Fruit fly (Drosophila melanogaster) whole organism, embryonic: Measurements from ENCODE around the gene Nak.

ENCODE experiments used
- ATbp ChIP-seq: fragments of 200-800 bp; sonication (Bioruptor generic); optimal IDR thresholded peaks from 2 replicates; lab custom pipeline; 2017; ENCODE audit warnings: missing biosample characterization, mild to moderate bottlenecking, missing genetic modification characterization, missing genetic modification reagents
- B-H1 ChIP-seq: fragments of 200-800 bp; sonication (Bioruptor generic); IDR thresholded peaks from 3 replicates; pipeline ENCODE4 v1.3.6; 2022; ENCODE audit warnings: missing biosample characterization, missing genetic modification characterization
- B-H2 ChIP-seq: fragments of 200-800 bp; sonication (Bioruptor generic); optimal IDR thresholded peaks from 2 replicates; lab custom pipeline; 2018; ENCODE audit warnings: missing biosample characterization, mild to moderate bottlenecking, missing genetic modification characterization
- Bgb ChIP-seq: fragments of 200-800 bp; sonication (Bioruptor generic); IDR thresholded peaks from 2 replicates; pipeline ENCODE4 v1.3.6; 2022; ENCODE audit warnings: missing biosample characterization, missing genetic modification characterization; ENCODE audit not compliant: partially characterized antibody
- CG14050 ChIP-seq: fragments of 200-800 bp; sonication (Bioruptor generic); IDR thresholded peaks from 3 replicates; pipeline ENCODE4 v1.3.6; 2022; ENCODE audit warnings: missing biosample characterization, missing genetic modification characterization
- CG15269 ChIP-seq: fragments of 200-800 bp; sonication (Bioruptor generic); optimal IDR thresholded peaks from 2 replicates; lab custom pipeline; 2018; ENCODE audit warnings: missing biosample characterization, mild to moderate bottlenecking, missing genetic modification characterization, moderate library complexity
- CG17359 ChIP-seq: fragments of 200-800 bp; sonication (Bioruptor generic); optimal IDR thresholded peaks from 3 replicates; lab custom pipeline; 2018; ENCODE audit warnings: missing biosample characterization, mild to moderate bottlenecking, missing genetic modification characterization, moderate library complexity
- CG17829 ChIP-seq: fragments of 200-800 bp; optimal IDR thresholded peaks from 2 replicates; lab custom pipeline; 2019; ENCODE audit warnings: missing biosample characterization, mild to moderate bottlenecking, missing genetic modification characterization, moderate library complexity
- CG18262 ChIP-seq: fragments of 200-800 bp; optimal IDR thresholded peaks from 3 replicates; lab custom pipeline; 2019; ENCODE audit warnings: missing biosample characterization, mild to moderate bottlenecking, missing genetic modification characterization, moderate library complexity
- CG2712 ChIP-seq: fragments of 200-800 bp; optimal IDR thresholded peaks from 3 replicates; lab custom pipeline; 2019; ENCODE audit warnings: missing biosample characterization, mild to moderate bottlenecking, missing genetic modification characterization, moderate library complexity
- CG3407 ChIP-seq: fragments of 200-800 bp; sonication (Bioruptor generic); optimal IDR thresholded peaks from 2 replicates; lab custom pipeline; 2018; ENCODE audit warnings: missing biosample characterization, mild to moderate bottlenecking, missing genetic modification characterization
- CG4328 ChIP-seq: fragments of 200-800 bp; sonication (Bioruptor generic); optimal IDR thresholded peaks from 3 replicates; lab custom pipeline; 2017; ENCODE audit warnings: missing biosample characterization, missing genetic modification reagents, missing genetic modification characterization
- CG5245 ChIP-seq: fragments of 200-800 bp; sonication (Bioruptor generic); optimal IDR thresholded peaks from 3 replicates; lab custom pipeline; 2016; ENCODE audit warnings: missing biosample characterization, missing genetic modification characterization
- CG6689 ChIP-seq: fragments of 200-800 bp; sonication (Bioruptor generic); IDR thresholded peaks from 2 replicates; pipeline ENCODE4 v1.3.6; 2022; ENCODE audit warnings: missing biosample characterization, missing genetic modification characterization
- CG7372 ChIP-seq: fragments of 200-800 bp; sonication (Bioruptor generic); IDR thresholded peaks from 2 replicates; pipeline ENCODE4 v1.3.6; 2022; ENCODE audit warnings: missing biosample characterization, missing genetic modification characterization
- CG7839 ChIP-seq: fragments of 200-800 bp; sonication (Bioruptor generic); optimal IDR thresholded peaks from 3 replicates; lab custom pipeline; 2018; ENCODE audit warnings: missing biosample characterization, mild to moderate bottlenecking, missing genetic modification characterization, moderate library complexity
- CG7928 ChIP-seq: fragments of 200-800 bp; sonication (Bioruptor generic); optimal IDR thresholded peaks from 2 replicates; lab custom pipeline; 2017; ENCODE audit warnings: missing biosample characterization, mild to moderate bottlenecking, missing genetic modification characterization
- CG8290 ChIP-seq, 3 experiments: fragments of 200-800 bp; sonication (Bioruptor generic); optimal IDR thresholded peaks; 2 replicates each; lab custom pipeline; 2016 to 2019; ENCODE audit warnings: missing biosample characterization in 3 of 3, missing genetic modification characterization in 3 of 3, mild to moderate bottlenecking in 2 of 3, moderate library complexity in 1 of 3
- CG9215 ChIP-seq: fragments of 200-800 bp; sonication (Bioruptor generic); IDR thresholded peaks from 2 replicates; pipeline ENCODE4 v1.3.6; 2022; ENCODE audit warnings: missing biosample characterization, missing genetic modification characterization
- Fer3 ChIP-seq: fragments of 200-800 bp; sonication (Bioruptor generic); optimal IDR thresholded peaks from 2 replicates; lab custom pipeline; 2018; ENCODE audit warnings: missing biosample characterization, mild to moderate bottlenecking, missing genetic modification characterization, moderate library complexity
- Gug ChIP-seq: fragments of 200-800 bp; sonication (Bioruptor generic); IDR thresholded peaks from 4 replicates; pipeline ENCODE4 v1.3.6; 2022; ENCODE audit warnings: missing biosample characterization, missing genetic modification characterization
- Hey ChIP-seq: fragments of 200-800 bp; sonication (Bioruptor generic); optimal IDR thresholded peaks from 3 replicates; lab custom pipeline; 2018; ENCODE audit warnings: missing biosample characterization, mild to moderate bottlenecking, missing genetic modification characterization
- Kr ChIP-seq: fragments of 200-800 bp; sonication (Bioruptor generic); optimal IDR thresholded peaks from 2 replicates; lab custom pipeline; 2017; ENCODE audit warnings: missing biosample characterization, mild to moderate bottlenecking, missing genetic modification characterization
- MTF-1 ChIP-seq: fragments of 200-800 bp; sonication (Bioruptor generic); optimal IDR thresholded peaks from 2 replicates; lab custom pipeline; 2018; ENCODE audit warnings: missing biosample characterization, mild to moderate bottlenecking, missing genetic modification characterization, borderline replicate concordance
- NC2β ChIP-seq: fragments of 200-800 bp; sonication (Bioruptor generic); optimal IDR thresholded peaks from 2 replicates; lab custom pipeline; 2016; ENCODE audit warnings: missing biosample characterization, missing genetic modification characterization
- Nf-YB ChIP-seq: fragments of 200-800 bp; sonication (Bioruptor generic); optimal IDR thresholded peaks from 3 replicates; lab custom pipeline; 2019; ENCODE audit warnings: missing biosample characterization, mild to moderate bottlenecking, missing genetic modification characterization, moderate library complexity
- Oaz ChIP-seq: fragments of 200-800 bp; sonication (Bioruptor generic); IDR thresholded peaks from 2 replicates; pipeline ENCODE4 v1.3.6; 2022; ENCODE audit warnings: missing biosample characterization, missing genetic modification characterization
- Oli ChIP-seq: fragments of 200-800 bp; sonication (Bioruptor generic); optimal IDR thresholded peaks from 2 replicates; lab custom pipeline; 2018; ENCODE audit warnings: missing biosample characterization, mild to moderate bottlenecking, missing genetic modification characterization, moderate library complexity
- Ptx1 ChIP-seq: fragments of 200-800 bp; sonication (Bioruptor generic); IDR thresholded peaks from 2 replicates; pipeline ENCODE4 v1.3.6; 2022; ENCODE audit warnings: missing biosample characterization, missing genetic modification characterization
- Ravus ChIP-seq: fragments of 200-800 bp; sonication (Bioruptor generic); IDR thresholded peaks from 2 replicates; pipeline ENCODE4 v1.3.6; 2022; ENCODE audit warnings: missing biosample characterization, missing genetic modification characterization
- Rx ChIP-seq: fragments of 200-800 bp; sonication (Bioruptor generic); IDR thresholded peaks from 2 replicates; pipeline ENCODE4 v1.3.6; 2022; ENCODE audit warnings: missing biosample characterization, missing genetic modification characterization
- Side ChIP-seq: fragments of 200-800 bp; sonication (Bioruptor generic); optimal IDR thresholded peaks from 2 replicates; lab custom pipeline; 2016; ENCODE audit warnings: missing biosample characterization, missing genetic modification characterization
- Ssrp ChIP-seq: fragments of 200-800 bp; sonication (Bioruptor generic); optimal IDR thresholded peaks from 2 replicates; lab custom pipeline; 2018; ENCODE audit warnings: missing biosample characterization, mild to moderate bottlenecking, missing genetic modification characterization, moderate library complexity
- TFAM ChIP-seq: fragments of 200-800 bp; sonication (Bioruptor generic); optimal IDR thresholded peaks from 2 replicates; lab custom pipeline; 2017; ENCODE audit warnings: missing biosample characterization, missing genetic modification characterization, inconsistent platforms
- Vsx1 ChIP-seq: fragments of 200-800 bp; sonication (Bioruptor generic); optimal IDR thresholded peaks from 2 replicates; lab custom pipeline; 2017; ENCODE audit warnings: missing biosample characterization, mild to moderate bottlenecking, missing genetic modification characterization, missing genetic modification reagents
- YL-1 ChIP-seq: fragments of 200-800 bp; sonication (Bioruptor generic); optimal IDR thresholded peaks from 3 replicates; lab custom pipeline; 2017; ENCODE audit warnings: missing biosample characterization, mild to moderate bottlenecking, missing genetic modification characterization
- bcd ChIP-seq: fragments of 200-800 bp; sonication (Bioruptor generic); optimal IDR thresholded peaks from 2 replicates; lab custom pipeline; 2017; ENCODE audit warnings: missing biosample characterization, mild to moderate bottlenecking, missing genetic modification characterization
- bowl ChIP-seq: fragments of 200-800 bp; sonication (Bioruptor generic); IDR thresholded peaks from 2 replicates; pipeline ENCODE4 v1.3.6; 2022; ENCODE audit warnings: missing biosample characterization, missing genetic modification characterization
- croc ChIP-seq: fragments of 200-800 bp; sonication (Bioruptor generic); conservative IDR thresholded peaks from 3 replicates; pipeline ENCODE4 v1.3.6; 2022; ENCODE audit warnings: missing biosample characterization, missing genetic modification characterization
- crp ChIP-seq, 2 experiments: fragments of 200-800 bp; sonication (Bioruptor generic); optimal IDR thresholded peaks; 2 replicates in 1 of 2; 3 replicates in 1 of 2; lab custom pipeline; 2017; ENCODE audit warnings: missing biosample characterization in 2 of 2, missing genetic modification characterization in 2 of 2, mild to moderate bottlenecking in 1 of 2, moderate library complexity in 1 of 2
- cwo ChIP-seq: fragments of 200-800 bp; sonication (Bioruptor generic); optimal IDR thresholded peaks from 3 replicates; lab custom pipeline; 2017; ENCODE audit warnings: missing biosample characterization, missing genetic modification characterization, mild to moderate bottlenecking, moderate library complexity, missing genetic modification reagents
- ewg ChIP-seq: fragments of 200-800 bp; sonication (Bioruptor generic); optimal IDR thresholded peaks from 3 replicates; lab custom pipeline; 2017; ENCODE audit warnings: mild to moderate bottlenecking, missing biosample characterization, missing genetic modification reagents, missing genetic modification characterization
- gt ChIP-seq: fragments of 200-800 bp; sonication (Bioruptor generic); IDR thresholded peaks from 2 replicates; pipeline ENCODE4 v1.3.6; 2022; ENCODE audit warnings: missing biosample characterization, missing genetic modification characterization
- klu ChIP-seq: fragments of 200-800 bp; sonication (Bioruptor generic); IDR thresholded peaks from 2 replicates; pipeline ENCODE4 v1.3.6; 2022; ENCODE audit warnings: missing biosample characterization, missing genetic modification characterization
- seq ChIP-seq: fragments of 200-800 bp; sonication (Bioruptor generic); IDR thresholded peaks from 2 replicates; pipeline ENCODE4 v1.3.6; 2022; ENCODE audit warnings: missing biosample characterization, missing genetic modification characterization
- sob ChIP-seq: fragments of 200-800 bp; sonication (Bioruptor generic); IDR thresholded peaks from 2 replicates; pipeline ENCODE4 v1.3.6; 2022; ENCODE audit warnings: missing biosample characterization, missing genetic modification characterization
- ssp ChIP-seq: fragments of 200-800 bp; sonication (Bioruptor generic); IDR thresholded peaks from 2 replicates; pipeline ENCODE4 v1.3.6; 2022; ENCODE audit warnings: missing biosample characterization, missing genetic modification characterization
- twi ChIP-seq: fragments of 200-800 bp; optimal IDR thresholded peaks from 2 replicates; lab custom pipeline; 2019; ENCODE audit warnings: missing biosample characterization, mild to moderate bottlenecking, missing genetic modification characterization, moderate library complexity
- vvl ChIP-seq: fragments of 200-800 bp; sonication (Bioruptor generic); IDR thresholded peaks from 2 replicates; pipeline ENCODE4 v1.3.6; 2022; ENCODE audit warnings: missing biosample characterization, missing genetic modification characterization

The Nak gene

DNA sequence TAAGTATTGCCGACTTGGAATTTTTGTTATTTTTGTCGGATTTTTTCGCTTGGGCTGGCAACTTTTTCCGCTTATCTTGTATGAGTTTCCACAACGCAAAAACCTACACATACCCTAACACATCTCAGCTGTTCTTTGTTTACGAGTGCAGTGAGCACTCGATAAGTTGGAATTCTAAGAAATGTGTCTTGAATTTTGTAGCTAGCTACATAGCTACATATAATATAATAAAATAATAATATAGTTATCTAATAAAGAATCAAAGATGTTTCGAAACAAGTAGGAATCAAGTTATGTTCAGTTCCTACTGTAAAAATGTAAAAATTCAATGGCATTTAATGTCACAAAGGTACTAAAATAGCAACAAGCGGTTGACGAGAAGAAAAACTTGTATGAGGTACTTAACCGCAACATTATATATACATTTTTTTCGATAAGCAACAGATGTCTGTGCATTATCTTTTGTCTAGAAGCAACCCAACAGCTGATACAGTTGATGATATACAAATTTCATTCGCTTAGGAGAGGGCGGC is 11.3 kb downstream of the Nak start, which contains the start of gene Bhmt (continued):
- TF ChIP-seq Vsx1 (GFP tag; lab: Kevin White, UChicago) (peak; percentile 35), NC2β (GFP tag; lab: Kevin White, UChicago) (no peak), CG8290 (GFP tag; optimal IDR thresholded peaks at IDR 0.05; lab: Kevin White, UChicago) (no peak), CG8290 (tag; optimal IDR thresholded peaks at IDR 0.05; lab: Kevin White, UChicago) (peak in 1 of 2 experiments; percentile 2), CG14050 (GFP tag; lab: Robert Waterston, UW) (peak; percentile 31; the same call in 1 of the 3 replicates), ewg (GFP tag; lab: Kevin White, UChicago) (no peak), Oli (peak; percentile 68), TFAM (no peak), B-H2 (GFP tag; lab: Kevin White, UChicago) (peak; percentile 46), gt (no peak), crp (GFP tag; optimal IDR thresholded peaks at IDR 0.05; lab: Kevin White, UChicago) (peak in 1 of 2 experiments; percentile 77), Side (GFP tag; lab: Kevin White, UChicago) (no peak), seq (peak; percentile 64), Nf-YB (peak; percentile 40), Fer3 (tag; lab: Kevin White, UChicago) (peak; percentile 85), twi (tag; lab: Kevin White, UChicago) (peak; percentile 28), Ssrp (tag; lab: Kevin White, UChicago) (peak; percentile 42), CG4328 (GFP tag; lab: Kevin White, UChicago) (peak; percentile 0), CG7372 (peak; percentile 40; the same call in 1 of the 2 replicates), CG6689 (GFP tag; lab: Robert Waterston, UW) (peak; percentile 68), bowl (GFP tag; lab: Robert Waterston, UW) (peak; percentile 50; the same call in 1 of the 2 replicates), bcd (GFP tag; lab: Kevin White, UChicago) (peak; percentile 62), B-H1 (GFP tag; lab: Robert Waterston, UW) (peak; percentile 52), klu (no peak), Ptx1 (GFP tag; lab: Robert Waterston, UW) (peak; percentile 78), Oaz (no peak), CG7928 (GFP tag; lab: Kevin White, UChicago) (peak; percentile 6), CG7839 (peak; percentile 84), CG5245 (GFP tag; lab: Kevin White, UChicago) (no peak), vvl (GFP tag; lab: Robert Waterston, UW) (peak; percentile 80), CG17829 (peak; percentile 71), CG17359 (peak; percentile 56), Kr (GFP tag; lab: Kevin White, UChicago) (no peak), cwo (peak; percentile 68), CG9215 (peak; percentile 67), sob (GFP tag; lab: Robert Waterston, UW) (peak; percentile 70), CG3407 (GFP tag; lab: Kevin White, UChicago) (peak; percentile 8), croc (GFP tag; lab: Robert Waterston, UW) (peak; percentile 30; the same call in 2 of the 3 replicates), ATbp (GFP tag; lab: Kevin White, UChicago) (peak; percentile 17), MTF-1 (peak; percentile 27), Hey (tag; lab: Kevin White, UChicago) (no peak), CG2712 (peak; percentile 79), CG18262 (peak; percentile 68), CG15269 (tag; lab: Kevin White, UChicago) (peak; percentile 87), Gug (GFP tag; lab: Robert Waterston, UW) (peak; percentile 67; the same call in 2 of the 4 replicates), Rx (GFP tag; lab: Robert Waterston, UW) (no peak), Ravus (GFP tag; lab: Robert Waterston, UW) (peak; percentile 47), Bgb (GFP tag; lab: Robert Waterston, UW) (no peak), YL-1 (peak; percentile 29), ssp (GFP tag; lab: Robert Waterston, UW) (no peak)
